Worm (Caenorhabditis elegans): ENCODE results near the gene H17B01.2.

The H17B01.2 gene

ce11 chrII:1519867-1520266 lies 49.5 kb downstream of the H17B01.2 start (continued):
- TF ChIP-seq ama-1 (optimal IDR thresholded peaks at IDR 0.05), result no peak
- TF ChIP-seq tag-97 (GFP tag; IDR thresholded peaks at IDR 0.05), result no peak
- no peak for TF ChIP-seq hlh-11 (tag; optimal IDR thresholded peaks at IDR 0.05)
- TF ChIP-seq mdt-29 (GFP tag; IDR thresholded peaks at IDR 0.05), result no peak
- peak in 1 of 2 experiments; percentile 29 for TF ChIP-seq lsy-2 (tag; optimal IDR thresholded peaks at IDR 0.05)
- TF ChIP-seq ceh-28 (tag; optimal IDR thresholded peaks at IDR 0.05), result no peak
- peak in 1 of 2 experiments; percentile 23 for TF ChIP-seq daf-16 (GFP tag; optimal IDR thresholded peaks at IDR 0.05)
- TF ChIP-seq daf-16 (tag; optimal IDR thresholded peaks at IDR 0.05), result no peak
- no peak for TF ChIP-seq nhr-102 (tag; optimal IDR thresholded peaks at IDR 0.05)
- TF ChIP-seq lir-3 (tag; optimal IDR thresholded peaks at IDR 0.05), result no peak
- no peak for TF ChIP-seq gei-8 (GFP tag; optimal IDR thresholded peaks at IDR 0.05)
- TF ChIP-seq dmd-9 (GFP tag; IDR thresholded peaks at IDR 0.05), result peak; percentile 40; the same call in 1 of the 2 replicates
- no peak for TF ChIP-seq arid-1 (GFP tag; conservative IDR thresholded peaks at IDR 0.05)
- peak; percentile 41 for TF ChIP-seq nhr-111 (GFP tag; optimal IDR thresholded peaks at IDR 0.05)
- no peak for TF ChIP-seq egl-27 (tag; optimal IDR thresholded peaks at IDR 0.05)
- no peak for TF ChIP-seq R02D3.7 (tag; optimal IDR thresholded peaks at IDR 0.05)
- TF ChIP-seq fos-1 (tag; optimal IDR thresholded peaks at IDR 0.05), result no peak
- TF ChIP-seq jun-1 (tag; optimal IDR thresholded peaks at IDR 0.05), result no peak
- TF ChIP-seq ceh-82 (tag; optimal IDR thresholded peaks at IDR 0.05), result no peak
- peak; percentile 71; the same call in 1 of the 2 replicates for TF ChIP-seq lin-38 (GFP tag; IDR thresholded peaks at IDR 0.05)
- peak; percentile 70; the same call in 1 of the 2 replicates for TF ChIP-seq D1046.2 (GFP tag; IDR thresholded peaks at IDR 0.05)
- TF ChIP-seq tra-1 (GFP tag; IDR thresholded peaks at IDR 0.05), result peak; percentile 65
- peak; percentile 43 for TF ChIP-seq dmd-6 (GFP tag; IDR thresholded peaks at IDR 0.05)
- TF ChIP-seq Y5F2A.4 (GFP tag; optimal IDR thresholded peaks at IDR 0.05), result no peak
- TF ChIP-seq zip-11 (GFP tag; IDR thresholded peaks at IDR 0.05), result no peak
- peak; percentile 18 for TF ChIP-seq spr-1 (tag; optimal IDR thresholded peaks at IDR 0.05)
- TF ChIP-seq egl-43 (GFP tag; IDR thresholded peaks at IDR 0.05), result no peak
- peak; percentile 86 for TF ChIP-seq duxl-1 (tag; optimal IDR thresholded peaks at IDR 0.05; ENCODE audit: poor library complexity)
- no peak for TF ChIP-seq aly-2 (tag; optimal IDR thresholded peaks at IDR 0.05)
- TF ChIP-seq T26A8.4 (GFP tag; IDR thresholded peaks at IDR 0.05), result no peak
- peak; percentile 6 for TF ChIP-seq dve-1 (tag; optimal IDR thresholded peaks at IDR 0.05; ENCODE audit: insufficient read depth)
- TF ChIP-seq F10B5.3 (tag; optimal IDR thresholded peaks at IDR 0.05), result peak; percentile 26
- peak; percentile 49 for TF ChIP-seq mep-1 (tag; optimal IDR thresholded peaks at IDR 0.05)
- TF ChIP-seq unc-130 (GFP tag; optimal IDR thresholded peaks at IDR 0.05), result no peak
- peak; percentile 54 for TF ChIP-seq lin-13 (GFP tag; optimal IDR thresholded peaks at IDR 0.05)
- TF ChIP-seq cey-2 (tag; optimal IDR thresholded peaks at IDR 0.05; ENCODE audit: borderline replicate concordance, insufficient read depth), result no peak
- TF ChIP-seq Y105C5A.15 (GFP tag; IDR thresholded peaks at IDR 0.05), result 0 out of 2 replicates have a peak, but pooled peaks have one; percentile 38
- TF ChIP-seq hlh-30 (tag; optimal IDR thresholded peaks at IDR 0.05; ENCODE audit: insufficient read depth), result no peak
- no peak for TF ChIP-seq ZK337.2 (GFP tag; IDR thresholded peaks at IDR 0.05)
- no peak for TF ChIP-seq nhr-6 (tag; optimal IDR thresholded peaks at IDR 0.05)
- no peak for TF ChIP-seq dpl-1 (GFP tag; optimal IDR thresholded peaks at IDR 0.05)
- TF ChIP-seq Y48G9A.11 (GFP tag; IDR thresholded peaks at IDR 0.05), result peak; percentile 65; the same call in 1 of the 2 replicates
- TF ChIP-seq dmd-8 (GFP tag; IDR thresholded peaks at IDR 0.05), result 0 out of 2 replicates have a peak, but pooled peaks have one; percentile 67
- no peak for TF ChIP-seq spr-3 (GFP tag; optimal IDR thresholded peaks at IDR 0.05)
- TF ChIP-seq saeg-2 (GFP tag; IDR thresholded peaks at IDR 0.05), result no peak
- TF ChIP-seq lim-7 (GFP tag; IDR thresholded peaks at IDR 0.05), result no peak; the same call in 1 of the 2 replicates
- no peak for TF ChIP-seq unc-62 (GFP tag; optimal IDR thresholded peaks at IDR 0.05 in 1 of 2)
- TF ChIP-seq unc-62 (tag; optimal IDR thresholded peaks at IDR 0.05), result no peak
- no peak for TF ChIP-seq zfp-2 (tag; optimal IDR thresholded peaks at IDR 0.05)
- peak; percentile 43; the same call in 1 of the 2 replicates for TF ChIP-seq set-16 (GFP tag; IDR thresholded peaks at IDR 0.05)
- 0 out of 2 replicates have a peak, but pooled peaks have one; percentile 52 for TF ChIP-seq ceh-20 (GFP tag; IDR thresholded peaks at IDR 0.05)

Data from whole organism, L4 larva.